Worm (Caenorhabditis elegans): ENCODE measurements around the gene metl-2.
A peak's percentile ranks its signal among the peaks of the same experiment; 100 is the strongest.

metl-2 gene

DNA sequence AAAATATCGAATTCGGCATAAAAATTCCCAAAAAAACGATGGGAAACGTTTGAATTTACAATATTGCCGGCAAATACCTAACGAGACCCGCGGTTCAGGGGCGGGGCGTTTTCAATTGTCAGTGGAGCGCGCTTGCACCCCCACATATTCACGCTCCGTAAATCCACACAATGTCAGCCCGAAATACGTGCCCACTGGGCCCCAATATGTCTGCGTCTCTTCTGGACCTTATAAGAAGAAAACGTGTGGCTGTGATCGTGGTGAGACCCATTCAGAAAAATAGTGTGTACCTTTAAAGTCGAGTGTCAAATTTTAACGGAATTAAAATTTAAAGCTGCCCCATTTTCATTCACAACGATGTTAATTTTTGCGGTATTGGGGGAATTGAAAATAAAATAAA is 34.8 kb downstream of the metl-2 start:
- TF ChIP-seq unc-62 (GFP tag; optimal IDR thresholded peaks at IDR 0.05): no peak
- 0 out of 2 replicates have a peak, but pooled peaks have one; percentile 6 for TF ChIP-seq egrh-3 (GFP tag; IDR thresholded peaks at IDR 0.05)
- peak; percentile 82 for TF ChIP-seq Y79H2A.3 (GFP tag; conservative IDR thresholded peaks at IDR 0.05)
- 0 out of 2 replicates have a peak, but pooled peaks have one; percentile 15 for TF ChIP-seq aptf-2 (GFP tag; conservative IDR thresholded peaks at IDR 0.05)
- no peak; the same call in 1 of the 2 replicates for TF ChIP-seq egl-44 (GFP tag; IDR thresholded peaks at IDR 0.05)
- peak; percentile 56; the same call in 1 of the 2 replicates for TF ChIP-seq hmg-1.2 (GFP tag; IDR thresholded peaks at IDR 0.05)
- no peak for TF ChIP-seq nhr-179 (tag; optimal IDR thresholded peaks at IDR 0.05)
- no peak for TF ChIP-seq ztf-28 (GFP tag; IDR thresholded peaks at IDR 0.05)
- TF ChIP-seq T07F8.4 (tag; optimal IDR thresholded peaks at IDR 0.05): no peak
- TF ChIP-seq zfh-2 (GFP tag; conservative IDR thresholded peaks at IDR 0.05): no peak
- TF ChIP-seq ztf-25 (GFP tag; IDR thresholded peaks at IDR 0.05): peak; percentile 77; the same call in 1 of the 2 replicates
- no peak for TF ChIP-seq cebp-1 (GFP tag; IDR thresholded peaks at IDR 0.05)
- no peak for TF ChIP-seq cebp-1 (tag; optimal IDR thresholded peaks at IDR 0.05)
- peak; percentile 44 for TF ChIP-seq ceh-100 (GFP tag; IDR thresholded peaks at IDR 0.05)
- peak; percentile 44 for TF ChIP-seq zim-3 (tag; optimal IDR thresholded peaks at IDR 0.05)
- no peak for TF ChIP-seq ztf-3 (GFP tag; optimal IDR thresholded peaks at IDR 0.05)
- no peak for TF ChIP-seq nhr-27 (tag; optimal IDR thresholded peaks at IDR 0.05)
- no peak for TF ChIP-seq let-607 (tag; optimal IDR thresholded peaks at IDR 0.05)
- no peak for TF ChIP-seq rec-8 (tag; optimal IDR thresholded peaks at IDR 0.05)
- peak; percentile 86 for TF ChIP-seq F52B5.7 (tag; optimal IDR thresholded peaks at IDR 0.05)
- peak; percentile 84; the same call in 1 of the 2 replicates for TF ChIP-seq F39B2.1 (GFP tag; IDR thresholded peaks at IDR 0.05)
- no peak for TF ChIP-seq madf-10 (tag; optimal IDR thresholded peaks at IDR 0.05)
- TF ChIP-seq madf-8 (GFP tag; conservative IDR thresholded peaks at IDR 0.05): peak; percentile 19; the same call in 1 of the 2 replicates
- no peak for TF ChIP-seq C06A6.2 (GFP tag; conservative IDR thresholded peaks at IDR 0.05)
- peak; percentile 44 for TF ChIP-seq attf-5 (GFP tag; optimal IDR thresholded peaks at IDR 0.05)
- peak; percentile 65 for TF ChIP-seq Y95B8A.8 (GFP tag; IDR thresholded peaks at IDR 0.05)
- no peak for TF ChIP-seq let-526 (GFP tag; IDR thresholded peaks at IDR 0.05)
- TF ChIP-seq lsy-27 (tag; optimal IDR thresholded peaks at IDR 0.05; ENCODE audit: borderline replicate concordance, insufficient read depth): no peak
- no peak for TF ChIP-seq T26A5.8 (tag; optimal IDR thresholded peaks at IDR 0.05)
- peak; percentile 93 for TF ChIP-seq hrde-1 (tag; optimal IDR thresholded peaks at IDR 0.05; ENCODE audit: borderline replicate concordance)
- no peak for TF ChIP-seq egl-18 (GFP tag; IDR thresholded peaks at IDR 0.05)
- no peak for TF ChIP-seq tbx-9 (tag; optimal IDR thresholded peaks at IDR 0.05; ENCODE audit: borderline replicate concordance)
- TF ChIP-seq F10E7.11 (tag; optimal IDR thresholded peaks at IDR 0.05): peak; percentile 32
- TF ChIP-seq K11D2.4 (GFP tag; IDR thresholded peaks at IDR 0.05): no peak
- TF ChIP-seq rcor-1 (GFP tag; IDR thresholded peaks at IDR 0.05): 0 out of 2 replicates have a peak, but pooled peaks have one; percentile 32
- no peak for TF ChIP-seq F57A8.1 (GFP tag; optimal IDR thresholded peaks at IDR 0.05)
- no peak for TF ChIP-seq F23B12.7 (tag; optimal IDR thresholded peaks at IDR 0.05; ENCODE audit: insufficient read depth)
- TF ChIP-seq chd-7 (tag; optimal IDR thresholded peaks at IDR 0.05): peak; percentile 57
- TF ChIP-seq Y53G8AR.9 (GFP tag; conservative IDR thresholded peaks at IDR 0.05): peak; percentile 89
- peak; percentile 8 for TF ChIP-seq snpc-1.1 (tag; optimal IDR thresholded peaks at IDR 0.05; ENCODE audit: insufficient read depth)
- no peak for TF ChIP-seq ztf-26 (tag; optimal IDR thresholded peaks at IDR 0.05)
- TF ChIP-seq efl-1 (GFP tag; optimal IDR thresholded peaks at IDR 0.05): peak; percentile 39
- peak; percentile 64 for TF ChIP-seq F33H1.4 (GFP tag; IDR thresholded peaks at IDR 0.05)
- TF ChIP-seq ZK185.1 (tag; optimal IDR thresholded peaks at IDR 0.05; ENCODE audit: poor library complexity, severe bottlenecking): no peak
- TF ChIP-seq snpc-1.3 (tag; optimal IDR thresholded peaks at IDR 0.05; ENCODE audit: insufficient read depth): no peak
- TF ChIP-seq him-1 (tag; optimal IDR thresholded peaks at IDR 0.05): peak; percentile 48
- TF ChIP-seq fkh-3 (tag; optimal IDR thresholded peaks at IDR 0.05): no peak

Measured in whole organism, young adult.